Worm (Caenorhabditis elegans) whole organism, midembryonic: Measurements from ENCODE around the gene srv-3.
"Not testable (repeated sequence)": the region's sequence is repeated elsewhere in the genome, so short reads cannot be mapped to it uniquely, and the experiment has no call there.

Experiments
- T22C8.4 ChIP-seq: fragments of 200-800 bp; sonication (Bioruptor generic); IDR thresholded peaks from 2 replicates; pipeline ENCODE4 v1.3.6; 2022; ENCODE audit warnings: missing genetic modification characterization, missing compliant biosample characterization
- cog-1 ChIP-seq: sonication (generic microtip); optimal IDR thresholded peaks from 2 replicates; lab custom pipeline; 2016; ENCODE audit warnings: missing genetic modification characterization, missing compliant biosample characterization
- flt-1 ChIP-seq: fragments of 200-800 bp; sonication (Bioruptor generic); IDR thresholded peaks from 2 replicates; pipeline ENCODE4 v1.3.6; 2022; ENCODE audit warnings: missing genetic modification characterization, missing compliant biosample characterization
- klf-2 ChIP-seq: fragments of 200-800 bp; sonication (Bioruptor generic); conservative IDR thresholded peaks from 2 replicates; pipeline ENCODE4 v1.3.6; 2022; ENCODE audit warnings: missing genetic modification reagents, missing genetic modification characterization, missing compliant biosample characterization
- med-1 ChIP-seq: sonication (generic microtip); optimal IDR thresholded peaks from 2 replicates; lab custom pipeline; 2017; ENCODE audit warnings: missing genetic modification characterization, mild to moderate bottlenecking, missing compliant biosample characterization, antibody characterized with exemption, missing genetic modification reagents; ENCODE audit not compliant: insufficient read depth
- ref-1 ChIP-seq: fragments of 200-800 bp; sonication (Bioruptor generic); conservative IDR thresholded peaks from 2 replicates; pipeline ENCODE4 v1.3.6; 2022; ENCODE audit warnings: missing genetic modification reagents, missing genetic modification characterization, missing compliant biosample characterization
- tab-1 ChIP-seq: fragments of 200-800 bp; sonication (Bioruptor generic); IDR thresholded peaks from 2 replicates; pipeline ENCODE4 v1.3.6; 2022; ENCODE audit warnings: missing genetic modification characterization, missing compliant biosample characterization
- ztf-23 ChIP-seq: fragments of 200-800 bp; sonication (Bioruptor generic); IDR thresholded peaks from 2 replicates; pipeline ENCODE4 v1.3.6; 2022; ENCODE audit warnings: missing genetic modification reagents, missing genetic modification characterization, missing compliant biosample characterization
- ztf-29 ChIP-seq: fragments of 200-800 bp; sonication (Bioruptor generic); IDR thresholded peaks from 2 replicates; pipeline ENCODE4 v1.3.6; 2022; ENCODE audit warnings: missing genetic modification reagents, missing genetic modification characterization, missing compliant biosample characterization

srv-3 gene

DNA sequence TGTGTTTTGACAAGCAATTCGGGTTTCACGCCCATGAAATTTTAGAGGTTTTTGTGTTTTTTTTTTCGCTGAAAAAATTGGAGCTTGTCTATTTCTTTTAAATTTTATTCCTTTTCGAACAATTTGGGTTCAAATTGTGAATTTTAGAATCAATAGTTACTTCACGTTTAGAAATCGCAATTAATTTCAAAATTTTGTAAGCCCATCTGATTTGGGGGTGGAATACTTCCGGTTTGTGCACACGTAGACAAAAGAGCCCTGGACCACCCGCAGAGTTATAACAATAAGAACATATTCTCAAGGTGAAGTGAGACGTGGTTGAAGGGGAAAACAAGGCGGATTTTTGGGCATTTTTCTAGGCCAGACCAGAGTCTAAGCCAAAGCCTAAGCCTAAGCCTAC is 10.5 kb upstream of the srv-3 start, which contains the start of gene Y116F11A.6:
Gene Y116F11A.6, plus strand, starts transcription at position 301 of the 400 bp plus-strand sequence.
- no peak for TF ChIP-seq tab-1 (GFP tag; lab: Robert Waterston, UW)
- no peak for TF ChIP-seq ref-1
- TF ChIP-seq ztf-29 (GFP tag; lab: Robert Waterston, UW) = no peak
- no peak for TF ChIP-seq cog-1 (tag; lab: Kevin White, UChicago)
- no peak for TF ChIP-seq T22C8.4
- no peak for TF ChIP-seq klf-2 (GFP tag; lab: Robert Waterston, UW)
- TF ChIP-seq ztf-23 (GFP tag; lab: Robert Waterston, UW) = no peak

DNA sequence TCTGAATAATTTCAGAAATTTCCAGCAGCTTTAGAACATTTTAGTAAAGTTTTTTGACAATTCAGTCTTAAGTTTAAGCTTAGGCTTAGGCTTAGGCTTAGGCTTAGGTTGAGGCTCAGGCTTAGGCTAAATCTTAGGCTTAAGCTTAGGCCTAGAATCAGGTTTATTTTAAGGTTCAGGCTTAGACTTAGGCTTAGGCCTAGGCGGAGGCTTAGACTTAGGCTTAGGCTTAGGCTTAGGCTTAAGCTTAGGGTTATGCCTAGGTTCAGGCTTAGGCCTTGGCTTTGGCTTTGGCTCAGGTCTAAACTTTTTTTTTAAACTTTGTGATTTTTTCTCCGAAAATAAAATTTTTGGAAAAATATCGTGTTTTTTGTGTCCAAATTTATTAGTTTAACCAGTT is 9.9 kb upstream of the srv-3 start:
- TF ChIP-seq tab-1 (GFP tag; lab: Robert Waterston, UW) = no peak
- peak; percentile 52; the same call in 1 of the 2 replicates for TF ChIP-seq ztf-29 (GFP tag; lab: Robert Waterston, UW)

DNA sequence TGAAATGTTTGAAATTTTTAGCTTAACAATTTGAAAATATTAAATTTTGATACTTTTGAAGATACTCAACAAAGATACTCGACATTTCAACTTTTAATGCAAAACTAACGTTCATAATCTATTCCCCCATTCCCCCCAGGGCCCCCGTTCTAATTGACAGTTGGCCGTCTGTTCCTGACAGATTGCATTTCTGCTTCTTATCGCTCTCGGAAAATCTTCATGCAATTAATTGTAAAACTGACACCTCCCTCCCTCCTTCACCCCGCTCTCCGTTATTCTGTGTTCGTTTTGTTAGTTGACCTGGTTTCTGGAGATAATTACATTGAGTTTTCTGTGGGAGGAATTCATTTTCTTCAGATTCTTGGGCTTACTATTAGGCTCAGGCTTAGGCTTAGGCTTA is 9.2 kb upstream of the srv-3 start:
- no peak for TF ChIP-seq klf-2 (GFP tag; lab: Robert Waterston, UW)
- TF ChIP-seq ztf-23 (GFP tag; lab: Robert Waterston, UW) = no peak
- no peak for TF ChIP-seq T22C8.4
- no peak for TF ChIP-seq ztf-29 (GFP tag; lab: Robert Waterston, UW)
- no peak for TF ChIP-seq cog-1 (tag; lab: Kevin White, UChicago)
- TF ChIP-seq ref-1 = no peak
- no peak for TF ChIP-seq med-1 (GFP tag; lab: Kevin White, UChicago)
- TF ChIP-seq flt-1 (GFP tag; lab: Robert Waterston, UW) = no peak
- no peak for TF ChIP-seq tab-1 (GFP tag; lab: Robert Waterston, UW)

ce11 chrV:19715847-19716246 is 7.1 kb upstream of the srv-3 start, which contains the start of gene Y43F8C.17:
Gene Y43F8C.17 (plus strand): TSS chrV:19716147.
- TF ChIP-seq klf-2 (GFP tag; lab: Robert Waterston, UW) = no peak
- TF ChIP-seq ztf-29 (GFP tag; lab: Robert Waterston, UW) = no peak

- TF ChIP-seq tab-1 (GFP tag; lab: Robert Waterston, UW) (no peak), cog-1 (tag; lab: Kevin White, UChicago) (no peak), klf-2 (GFP tag; lab: Robert Waterston, UW) (no peak), flt-1 (GFP tag; lab: Robert Waterston, UW) (no peak), ref-1 (no peak), ztf-23 (GFP tag; lab: Robert Waterston, UW) (no peak), med-1 (GFP tag; lab: Kevin White, UChicago) (no peak), ztf-29 (GFP tag; lab: Robert Waterston, UW) (no peak), T22C8.4 (no peak)
These were observed 6.7 kb upstream of the srv-3 start, which contains the start of gene Y43F8C.16 for ce11 chrV:19715419-19715818. Gene Y43F8C.16 (minus strand): TSS chrV:19715519.

DNA sequence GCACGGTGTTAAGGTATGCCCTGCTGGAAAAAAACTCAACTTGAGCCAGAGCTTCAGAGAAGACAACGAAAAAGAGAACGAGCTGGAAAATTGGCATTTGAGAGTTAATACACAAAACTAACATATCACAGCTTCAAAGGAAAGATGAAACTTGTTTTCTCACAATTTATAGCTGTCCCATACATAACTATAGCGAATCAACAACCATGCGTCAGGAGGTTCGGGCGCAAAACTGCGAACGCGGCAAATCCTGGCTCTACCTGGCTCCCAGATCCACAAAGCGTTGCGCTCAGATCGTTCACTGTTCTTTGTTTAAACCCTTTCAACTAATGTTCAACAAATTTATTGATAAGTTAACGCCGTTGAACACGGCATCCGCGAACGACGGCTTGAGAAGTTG is 2.9 kb upstream of the srv-3 start, which contains the start of gene Y43F8C.23:
Gene Y43F8C.23, minus strand, starts transcription at position 101 of the 400 bp plus-strand sequence.
- TF ChIP-seq klf-2 (GFP tag; lab: Robert Waterston, UW); T22C8.4; cog-1 (tag; lab: Kevin White, UChicago): not testable (repeated sequence)

- TF ChIP-seq ztf-23, ztf-29, klf-2 (GFP tag; lab: Robert Waterston, UW): not testable (repeated sequence)
These were observed 1.8 kb upstream of the srv-3 start, which contains the start of gene Y43F8C.15 for ce11 chrV:19710514-19710913. Gene Y43F8C.15 (minus strand): TSS chrV:19710614.

ce11 chrV:19697348-19698172 is 11.2 kb downstream of the srv-3 start, which contains the start of the genes Y43F8C.13 and ani-3:
Gene Y43F8C.13 (minus strand): TSS chrV:19697398.
Gene ani-3 (plus strand): TSS chrV:19697732.
- TF ChIP-seq T22C8.4 = peak; percentile 46; the same call in 1 of the 2 replicates
- TF ChIP-seq cog-1 (tag; lab: Kevin White, UChicago) = no peak

- peak; percentile 55 for TF ChIP-seq T22C8.4
- TF ChIP-seq ztf-23 (GFP tag; lab: Robert Waterston, UW) = no peak
- no peak for TF ChIP-seq ztf-29 (GFP tag; lab: Robert Waterston, UW)
These were observed 16.8 kb downstream of the srv-3 start for ce11 chrV:19691954-19692353.

DNA sequence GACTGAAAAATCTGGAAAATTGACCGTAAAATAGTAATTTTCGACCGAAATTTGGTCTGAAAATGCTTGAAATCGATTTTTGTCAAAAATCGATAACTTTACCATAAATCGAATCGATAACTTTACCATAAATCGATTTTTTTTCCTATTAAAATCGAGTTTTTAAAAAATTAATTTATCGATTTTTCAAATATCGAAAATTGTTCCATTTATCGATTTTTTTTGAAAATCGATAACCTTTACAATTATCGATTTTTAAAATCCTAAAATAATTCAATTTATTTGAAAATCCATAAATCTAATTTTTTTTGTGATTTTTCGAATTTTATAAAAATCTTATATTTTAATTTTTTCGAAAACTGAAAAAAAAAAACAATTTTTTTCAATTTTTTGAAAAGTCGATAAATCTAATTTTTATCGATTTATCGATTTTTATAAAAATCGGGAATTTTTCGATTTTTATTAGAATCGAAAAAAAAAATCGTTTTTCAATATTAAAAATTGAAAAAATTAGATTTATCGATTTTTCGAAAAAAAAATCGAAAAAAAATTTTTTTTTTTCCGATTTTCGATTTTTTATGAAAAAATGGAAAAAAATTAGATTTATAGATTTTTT is 17.4 kb downstream of the srv-3 start:
- TF ChIP-seq T22C8.4 (peak; percentile 76), cog-1 (tag; lab: Kevin White, UChicago) (no peak)

ce11 chrV:19674543-19674942 is 34.2 kb downstream of the srv-3 start, which contains the start of gene mrp-7:
Gene mrp-7 (plus strand): TSS chrV:19674843.
- no peak for TF ChIP-seq flt-1 (GFP tag; lab: Robert Waterston, UW)
- TF ChIP-seq ztf-23 (GFP tag; lab: Robert Waterston, UW) = no peak
- no peak for TF ChIP-seq ztf-29 (GFP tag; lab: Robert Waterston, UW)
- no peak for TF ChIP-seq cog-1 (tag; lab: Kevin White, UChicago)
- TF ChIP-seq klf-2 (GFP tag; lab: Robert Waterston, UW) = no peak
- TF ChIP-seq ref-1 = no peak
- TF ChIP-seq tab-1 (GFP tag; lab: Robert Waterston, UW) = no peak
- no peak for TF ChIP-seq med-1 (GFP tag; lab: Kevin White, UChicago)
